Fruit fly (Drosophila melanogaster) whole organism, embryonic: ENCODE measurements around the gene scaf6.

Source experiments
- Aef1 ChIP-seq: fragments of 200-800 bp; sonication (Bioruptor generic); IDR thresholded peaks from 3 replicates; pipeline ENCODE4 v1.3.6; 2022; ENCODE audit warnings: missing biosample characterization, missing genetic modification characterization
- Bgb ChIP-seq: fragments of 200-800 bp; sonication (Bioruptor generic); IDR thresholded peaks from 2 replicates; pipeline ENCODE4 v1.3.6; 2022; ENCODE audit warnings: missing biosample characterization, missing genetic modification characterization; ENCODE audit not compliant: partially characterized antibody
- CG12071 ChIP-seq: fragments of 200-800 bp; sonication (Bioruptor generic); optimal IDR thresholded peaks from 3 replicates; lab custom pipeline; 2018; ENCODE audit warnings: missing biosample characterization, mild to moderate bottlenecking, missing genetic modification characterization
- CG13894 ChIP-seq: fragments of 200-800 bp; sonication (Bioruptor generic); optimal IDR thresholded peaks from 3 replicates; lab custom pipeline; 2018; ENCODE audit warnings: missing biosample characterization, mild to moderate bottlenecking, missing genetic modification characterization, moderate library complexity
- CG14014 ChIP-seq: fragments of 200-800 bp; sonication (Bioruptor generic); IDR thresholded peaks from 2 replicates; pipeline ENCODE4 v1.3.6; 2022; ENCODE audit warnings: missing biosample characterization, missing genetic modification characterization
- CG14860 ChIP-seq: fragments of 200-800 bp; sonication (Bioruptor generic); IDR thresholded peaks from 3 replicates; pipeline ENCODE4 v1.3.6; 2022; ENCODE audit warnings: missing biosample characterization, missing genetic modification characterization; ENCODE audit not compliant: partially characterized antibody
- CG17385 ChIP-seq: fragments of 200-800 bp; sonication (Bioruptor generic); optimal IDR thresholded peaks from 3 replicates; lab custom pipeline; 2018; ENCODE audit warnings: missing biosample characterization, mild to moderate bottlenecking, missing genetic modification characterization
- CG18262 ChIP-seq: fragments of 200-800 bp; optimal IDR thresholded peaks from 3 replicates; lab custom pipeline; 2019; ENCODE audit warnings: missing biosample characterization, mild to moderate bottlenecking, missing genetic modification characterization, moderate library complexity
- CG2129 ChIP-seq: fragments of 200-800 bp; sonication (Bioruptor generic); IDR thresholded peaks from 2 replicates; pipeline ENCODE4 v1.3.6; 2022; ENCODE audit warnings: missing biosample characterization, missing genetic modification characterization; ENCODE audit not compliant: partially characterized antibody
- CG34422 ChIP-seq: fragments of 200-800 bp; sonication (Bioruptor generic); IDR thresholded peaks from 3 replicates; pipeline ENCODE4 v1.3.6; 2022; ENCODE audit warnings: missing biosample characterization, missing genetic modification characterization
- CG3995 ChIP-seq: fragments of 200-800 bp; sonication (Bioruptor generic); optimal IDR thresholded peaks from 3 replicates; lab custom pipeline; 2016; ENCODE audit warnings: missing biosample characterization, missing genetic modification characterization
- CG4360 ChIP-seq: fragments of 200-800 bp; sonication (Bioruptor generic); IDR thresholded peaks from 2 replicates; pipeline ENCODE4 v1.3.6; 2022; ENCODE audit warnings: missing biosample characterization, missing genetic modification characterization
- CG6689 ChIP-seq: fragments of 200-800 bp; sonication (Bioruptor generic); IDR thresholded peaks from 2 replicates; pipeline ENCODE4 v1.3.6; 2022; ENCODE audit warnings: missing biosample characterization, missing genetic modification characterization
- CG7963 ChIP-seq: fragments of 200-800 bp; sonication (Bioruptor generic); IDR thresholded peaks from 3 replicates; pipeline ENCODE4 v1.3.6; 2022; ENCODE audit warnings: missing biosample characterization, missing genetic modification characterization; ENCODE audit not compliant: partially characterized antibody
- CG9215 ChIP-seq: fragments of 200-800 bp; sonication (Bioruptor generic); IDR thresholded peaks from 2 replicates; pipeline ENCODE4 v1.3.6; 2022; ENCODE audit warnings: missing biosample characterization, missing genetic modification characterization
- CG9609 ChIP-seq: fragments of 200-800 bp; sonication (Bioruptor generic); optimal IDR thresholded peaks from 3 replicates; lab custom pipeline; 2016; ENCODE audit warnings: missing biosample characterization, missing genetic modification characterization
- CG9797 ChIP-seq: fragments of 200-800 bp; sonication (Bioruptor generic); optimal IDR thresholded peaks from 3 replicates; lab custom pipeline; 2018; ENCODE audit warnings: missing biosample characterization, mild to moderate bottlenecking, missing genetic modification characterization
- CHES-1-like ChIP-seq: fragments of 200-800 bp; sonication (Bioruptor generic); optimal IDR thresholded peaks from 2 replicates; lab custom pipeline; 2016; ENCODE audit warnings: missing biosample characterization, missing genetic modification characterization
- Dp ChIP-seq: fragments of 200-800 bp; sonication (Bioruptor generic); optimal IDR thresholded peaks from 2 replicates; lab custom pipeline; 2018; ENCODE audit warnings: missing biosample characterization, mild to moderate bottlenecking, missing genetic modification characterization, moderate library complexity
- E2f2 ChIP-seq: fragments of 200-800 bp; sonication (Bioruptor generic); IDR thresholded peaks from 2 replicates; pipeline ENCODE4 v1.3.6; 2022; ENCODE audit warnings: missing biosample characterization, missing genetic modification characterization
- Elba2 ChIP-seq: fragments of 200-800 bp; sonication (Bioruptor generic); optimal IDR thresholded peaks from 3 replicates; lab custom pipeline; 2016; ENCODE audit warnings: missing biosample characterization, missing genetic modification characterization
- HLHmδ ChIP-seq: fragments of 200-800 bp; sonication (Bioruptor generic); optimal IDR thresholded peaks from 2 replicates; lab custom pipeline; 2018; ENCODE audit warnings: missing biosample characterization, mild to moderate bottlenecking, missing genetic modification characterization, moderate library complexity
- MESR4 ChIP-seq: fragments of 200-800 bp; sonication (Bioruptor generic); optimal IDR thresholded peaks from 2 replicates; lab custom pipeline; 2018; ENCODE audit warnings: missing biosample characterization, mild to moderate bottlenecking, missing genetic modification characterization, moderate library complexity
- NfI ChIP-seq: fragments of 200-800 bp; sonication (Bioruptor generic); optimal IDR thresholded peaks from 3 replicates; lab custom pipeline; 2018; ENCODE audit warnings: missing biosample characterization, mild to moderate bottlenecking, missing genetic modification characterization, moderate library complexity
- Optix ChIP-seq: fragments of 200-800 bp; sonication (Bioruptor generic); IDR thresholded peaks from 3 replicates; pipeline ENCODE4 v1.3.6; 2022; ENCODE audit warnings: missing biosample characterization, missing genetic modification characterization
- Pdp1 ChIP-seq, 2 experiments: fragments of 200-800 bp; sonication (Bioruptor generic); optimal IDR thresholded peaks; 3 replicates each; lab custom pipeline; 2016; ENCODE audit warnings: missing biosample characterization in 2 of 2, missing genetic modification characterization in 2 of 2, mild to moderate bottlenecking in 1 of 2, moderate library complexity in 1 of 2
- Rx ChIP-seq: fragments of 200-800 bp; sonication (Bioruptor generic); IDR thresholded peaks from 2 replicates; pipeline ENCODE4 v1.3.6; 2022; ENCODE audit warnings: missing biosample characterization, missing genetic modification characterization
- Scr ChIP-seq: fragments of 200-800 bp; sonication (Bioruptor generic); IDR thresholded peaks from 2 replicates; pipeline ENCODE4 v1.3.6; 2022; ENCODE audit warnings: missing biosample characterization, missing genetic modification characterization; ENCODE audit not compliant: partially characterized antibody
- Side ChIP-seq: fragments of 200-800 bp; sonication (Bioruptor generic); optimal IDR thresholded peaks from 2 replicates; lab custom pipeline; 2016; ENCODE audit warnings: missing biosample characterization, missing genetic modification characterization
- Sry-δ ChIP-seq: fragments of 200-800 bp; sonication (Bioruptor generic); optimal IDR thresholded peaks from 2 replicates; lab custom pipeline; 2016; ENCODE audit warnings: missing biosample characterization, missing genetic modification characterization
- TFAM ChIP-seq: fragments of 200-800 bp; sonication (Bioruptor generic); optimal IDR thresholded peaks from 2 replicates; lab custom pipeline; 2017; ENCODE audit warnings: missing biosample characterization, missing genetic modification characterization, inconsistent platforms
- Xrp1 ChIP-seq: fragments of 200-800 bp; sonication (Bioruptor generic); IDR thresholded peaks from 2 replicates; pipeline ENCODE4 v1.3.6; 2022; ENCODE audit warnings: missing biosample characterization, missing genetic modification characterization
- bbx ChIP-seq: fragments of 200-800 bp; sonication (Bioruptor generic); IDR thresholded peaks from 2 replicates; pipeline ENCODE4 v1.3.6; 2022; ENCODE audit warnings: missing biosample characterization, missing genetic modification characterization; ENCODE audit not compliant: partially characterized antibody
- bigmax ChIP-seq: fragments of 200-800 bp; sonication (Bioruptor generic); optimal IDR thresholded peaks from 2 replicates; lab custom pipeline; 2018; ENCODE audit warnings: missing biosample characterization, mild to moderate bottlenecking, missing genetic modification characterization
- cwo ChIP-seq: fragments of 200-800 bp; sonication (Bioruptor generic); optimal IDR thresholded peaks from 3 replicates; lab custom pipeline; 2017; ENCODE audit warnings: missing biosample characterization, missing genetic modification characterization, mild to moderate bottlenecking, moderate library complexity, missing genetic modification reagents
- gcm ChIP-seq: fragments of 200-800 bp; sonication (Bioruptor generic); optimal IDR thresholded peaks from 2 replicates; lab custom pipeline; 2019; ENCODE audit warnings: missing biosample characterization, mild to moderate bottlenecking, missing genetic modification characterization, moderate library complexity
- gfzf ChIP-seq: fragments of 200-800 bp; sonication (Bioruptor generic); optimal IDR thresholded peaks from 2 replicates; lab custom pipeline; 2016; ENCODE audit warnings: missing biosample characterization, mild to moderate bottlenecking, missing genetic modification characterization, moderate library complexity
- hb ChIP-seq: fragments of 200-800 bp; sonication (Bioruptor generic); IDR thresholded peaks from 3 replicates; pipeline ENCODE4 v1.3.6; 2022; ENCODE audit warnings: missing biosample characterization, missing genetic modification characterization; ENCODE audit not compliant: partially characterized antibody
- maf-S ChIP-seq: fragments of 200-800 bp; sonication (Bioruptor generic); optimal IDR thresholded peaks from 2 replicates; lab custom pipeline; 2016; ENCODE audit warnings: missing biosample characterization, missing genetic modification characterization
- nerfin-2 ChIP-seq: fragments of 200-800 bp; sonication (Bioruptor generic); IDR thresholded peaks from 2 replicates; pipeline ENCODE4 v1.3.6; 2022; ENCODE audit warnings: missing biosample characterization, missing genetic modification characterization; ENCODE audit not compliant: partially characterized antibody
- onecut ChIP-seq: fragments of 200-800 bp; sonication (Bioruptor generic); IDR thresholded peaks from 2 replicates; pipeline ENCODE4 v1.3.6; 2022; ENCODE audit warnings: missing biosample characterization, missing genetic modification characterization
- otp ChIP-seq: fragments of 200-800 bp; sonication (Bioruptor generic); IDR thresholded peaks from 3 replicates; pipeline ENCODE4, ENCODE4 v1.3.6; 2022; ENCODE audit warnings: missing biosample characterization, missing genetic modification characterization
- pum ChIP-seq: fragments of 200-800 bp; sonication (Bioruptor generic); optimal IDR thresholded peaks from 2 replicates; lab custom pipeline; 2016; ENCODE audit warnings: missing biosample characterization, missing genetic modification characterization
- rib ChIP-seq: fragments of 200-800 bp; sonication (Bioruptor generic); IDR thresholded peaks from 2 replicates; pipeline ENCODE4 v1.3.6; 2022; ENCODE audit warnings: missing biosample characterization, missing genetic modification characterization
- sens-2 ChIP-seq: fragments of 200-800 bp; sonication (Bioruptor generic); IDR thresholded peaks from 2 replicates; pipeline ENCODE4 v1.3.6; 2022; ENCODE audit warnings: missing biosample characterization, missing genetic modification characterization
- sna ChIP-seq: fragments of 200-800 bp; sonication (Bioruptor generic); IDR thresholded peaks from 2 replicates; pipeline ENCODE4 v1.3.6; 2022; ENCODE audit warnings: missing biosample characterization, missing genetic modification characterization; ENCODE audit not compliant: partially characterized antibody
- sug ChIP-seq: fragments of 200-800 bp; optimal IDR thresholded peaks from 2 replicates; lab custom pipeline; 2019; ENCODE audit warnings: missing biosample characterization, mild to moderate bottlenecking, missing genetic modification characterization, moderate library complexity
- tll ChIP-seq, 2 experiments: fragments of 200-800 bp in 1 of 2; fragments of >200 bp in 1 of 2; sonication (Bioruptor generic) in 1 of 2; optimal IDR thresholded peaks; 2 replicates each; lab custom pipeline; 2017 to 2019; ENCODE audit warnings: missing biosample characterization in 2 of 2, missing genetic modification characterization in 2 of 2, mild to moderate bottlenecking in 1 of 2, moderate library complexity in 1 of 2
- unc-4 ChIP-seq: fragments of 200-800 bp; sonication (Bioruptor generic); IDR thresholded peaks from 2 replicates; pipeline ENCODE4 v1.3.6; 2022; ENCODE audit warnings: missing biosample characterization, missing genetic modification characterization; ENCODE audit not compliant: partially characterized antibody
- usp ChIP-seq: fragments of >200 bp; optimal IDR thresholded peaks from 2 replicates; lab custom pipeline; 2017; ENCODE audit warnings: missing biosample characterization, missing genetic modification characterization

scaf6 gene

DNA sequence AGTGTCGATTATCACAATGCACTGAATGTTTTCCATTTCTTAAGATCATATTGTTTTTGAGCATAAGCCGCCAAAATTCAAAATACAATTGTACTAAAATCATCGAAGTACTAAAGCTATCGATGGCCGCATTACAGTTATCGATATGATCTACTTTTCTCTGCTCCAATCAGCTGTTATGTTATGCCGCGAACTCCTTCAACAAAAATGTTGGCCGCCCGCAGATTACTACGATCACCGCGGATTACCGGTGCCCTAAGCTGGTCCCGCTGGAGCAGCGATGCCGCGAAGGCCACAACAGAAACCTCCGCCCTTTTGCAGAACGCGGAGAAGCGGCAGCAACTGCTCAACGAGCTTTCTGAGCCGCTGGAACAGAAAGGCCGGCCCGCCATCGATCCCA lies 6.9 kb downstream of the scaf6 start, which contains the start of gene beg (continued):
- TF ChIP-seq TFAM (GFP tag; lab: Kevin White, UChicago) (no peak), pum (no peak), CG34422 (GFP tag; lab: Robert Waterston, UW) (no peak), CG18262 (tag; lab: Kevin White, UChicago) (no peak), tll (GFP tag; optimal IDR thresholded peaks at IDR 0.05; lab: Kevin White, UChicago) (no peak), CG3995 (GFP tag; lab: Kevin White, UChicago) (no peak), Scr (peak; percentile 68), unc-4 (peak; percentile 72), Dp (GFP tag; lab: Kevin White, UChicago) (peak; percentile 90), MESR4 (GFP tag; lab: Kevin White, UChicago) (peak; percentile 36), CG9797 (GFP tag; lab: Kevin White, UChicago) (no peak), hb (0 out of 3 replicates have a peak, but pooled peaks have one; percentile 61), rib (GFP tag; lab: Robert Waterston, UW) (no peak), sna (GFP tag; lab: Robert Waterston, UW) (peak; percentile 78), CG9215 (GFP tag; lab: Robert Waterston, UW) (no peak), CG4360 (GFP tag; lab: Robert Waterston, UW) (no peak), E2f2 (peak; percentile 92), nerfin-2 (GFP tag; lab: Robert Waterston, UW) (peak; percentile 79), Aef1 (GFP tag; lab: Robert Waterston, UW) (no peak), Xrp1 (GFP tag; lab: Robert Waterston, UW) (no peak), CG14860 (GFP tag; lab: Robert Waterston, UW) (peak; percentile 52; the same call in 2 of the 3 replicates), CG7963 (GFP tag; lab: Robert Waterston, UW) (peak; percentile 59), CG17385 (no peak), CG6689 (GFP tag; lab: Robert Waterston, UW) (no peak), CG12071 (no peak), maf-S (no peak), Elba2 (no peak), sens-2 (GFP tag; lab: Robert Waterston, UW) (no peak), usp (GFP tag; lab: Kevin White, UChicago) (no peak), gcm (GFP tag; lab: Kevin White, UChicago) (peak; percentile 63), CHES-1-like (no peak), Side (no peak), bbx (GFP tag; lab: Robert Waterston, UW) (peak; percentile 79), onecut (no peak), CG14014 (GFP tag; lab: Robert Waterston, UW) (no peak), otp (GFP tag; lab: Robert Waterston, UW) (no peak), Rx (GFP tag; lab: Robert Waterston, UW) (no peak), gfzf (GFP tag; lab: Kevin White, UChicago) (no peak), CG2129 (peak; percentile 37; the same call in 1 of the 2 replicates), CG13894 (tag; lab: Kevin White, UChicago) (no peak), CG9609 (no peak), Sry-δ (GFP tag; lab: Kevin White, UChicago) (peak; percentile 34), Optix (GFP tag; lab: Robert Waterston, UW) (no peak), sug (tag; lab: Kevin White, UChicago) (no peak), NfI (GFP tag; lab: Kevin White, UChicago) (no peak), bigmax (no peak), cwo (no peak), Pdp1 (GFP tag; optimal IDR thresholded peaks at IDR 0.05; lab: Kevin White, UChicago) (peak in 1 of 2 experiments; percentile 17), Bgb (GFP tag; lab: Robert Waterston, UW) (peak; percentile 64), HLHmδ (GFP tag; lab: Kevin White, UChicago) (no peak)
